Worm (Caenorhabditis elegans) whole organism, early embryonic: ENCODE data around the gene pqn-57.

Experiments
- B0310.2 ChIP-seq: sonication (generic microtip); optimal IDR thresholded peaks from 2 replicates; lab custom pipeline; 2016; ENCODE audit warnings: mild to moderate bottlenecking, missing genetic modification characterization, missing compliant biosample characterization
- F13C5.2 ChIP-seq: sonication (generic microtip); optimal IDR thresholded peaks from 2 replicates; lab custom pipeline; 2017; ENCODE audit warnings: mild to moderate bottlenecking, missing genetic modification characterization, inconsistent platforms, missing compliant biosample characterization
- aly-1 ChIP-seq: sonication (generic microtip); optimal IDR thresholded peaks from 2 replicates; lab custom pipeline; 2016; ENCODE audit warnings: missing genetic modification characterization, missing compliant biosample characterization
- ama-1 ChIP-seq: fragments of 150-350 bp; optimal IDR thresholded peaks from 2 replicates; lab custom pipeline; 2014
- ceh-36 ChIP-seq: sonication (generic microtip); optimal IDR thresholded peaks from 2 replicates; lab custom pipeline; 2016; ENCODE audit warnings: missing genetic modification characterization, inconsistent platforms, missing compliant biosample characterization
- ets-7 ChIP-seq: sonication (generic microtip); optimal IDR thresholded peaks from 2 replicates; lab custom pipeline; 2016; ENCODE audit warnings: missing genotype, missing genetic modification characterization, missing compliant biosample characterization
- flt-1 ChIP-seq: fragments of 200-800 bp; sonication (Bioruptor generic); IDR thresholded peaks from 2 replicates; pipeline ENCODE4 v1.3.6; 2022; ENCODE audit warnings: missing genetic modification characterization, missing compliant biosample characterization
- hmg-4 ChIP-seq: fragments of 200-800 bp; sonication (Bioruptor generic); optimal IDR thresholded peaks from 2 replicates; lab custom pipeline; 2018; ENCODE audit warnings: mild to moderate bottlenecking, missing genetic modification characterization, missing compliant biosample characterization
- pes-1 ChIP-seq: fragments of 200-800 bp; sonication (Bioruptor generic); IDR thresholded peaks from 2 replicates; pipeline ENCODE4 v1.3.6; 2022; ENCODE audit warnings: missing genetic modification reagents, missing genetic modification characterization, missing compliant biosample characterization
- scrt-1 ChIP-seq: fragments of 200-800 bp; sonication (Bioruptor generic); IDR thresholded peaks from 2 replicates; pipeline ENCODE4 v1.3.6; 2022; ENCODE audit warnings: missing genetic modification characterization, missing compliant biosample characterization
- sea-1 ChIP-seq: fragments of 200-800 bp; sonication (Bioruptor generic); conservative IDR thresholded peaks from 2 replicates; pipeline ENCODE4 v1.3.6; 2022; ENCODE audit warnings: missing genetic modification characterization, missing compliant biosample characterization
- tbx-37 ChIP-seq: fragments of 200-800 bp; sonication (Bioruptor generic); conservative IDR thresholded peaks from 2 replicates; pipeline ENCODE4 v1.3.6; 2022; ENCODE audit warnings: missing genetic modification reagents, missing genetic modification characterization, missing compliant biosample characterization
- tra-4 ChIP-seq: sonication (generic microtip); optimal IDR thresholded peaks from 2 replicates; lab custom pipeline; 2017; ENCODE audit warnings: missing genetic modification characterization, missing compliant biosample characterization

ce11 chrX:8320889-8321288 lies at the start of gene pqn-57:
- TF ChIP-seq aly-1 (tag; lab: Kevin White, UChicago) (no peak), flt-1 (GFP tag; lab: Robert Waterston, UW) (no peak), tra-4 (tag; lab: Kevin White, UChicago) (no peak), B0310.2 (tag; lab: Kevin White, UChicago) (no peak), ama-1 (lab: Kevin White, UChicago) (no peak), hmg-4 (GFP tag; lab: Kevin White, UChicago) (no peak), sea-1 (GFP tag; lab: Robert Waterston, UW) (no peak), ceh-36 (tag; lab: Kevin White, UChicago) (no peak), ets-7 (no peak), pes-1 (GFP tag; lab: Robert Waterston, UW) (no peak), F13C5.2 (tag; lab: Kevin White, UChicago) (no peak), scrt-1 (GFP tag; lab: Robert Waterston, UW) (no peak), tbx-37 (GFP tag; lab: Robert Waterston, UW) (no peak)
